Fruit fly (Drosophila melanogaster) Kc167 (cell line): ENCODE data around the gene CG1090.

Source experiments
- Myc ChIP-seq: fragments of >200 bp; optimal IDR thresholded peaks from 2 replicates; lab custom pipeline; 2017; ENCODE audit warnings: missing external identifiers
- h ChIP-seq: fragments of >200 bp; optimal IDR thresholded peaks from 3 replicates; lab custom pipeline; 2018; ENCODE audit warnings: missing external identifiers
- psq ChIP-seq: fragments of >200 bp; optimal IDR thresholded peaks from 2 replicates; lab custom pipeline; 2017; ENCODE audit warnings: missing external identifiers

DNA sequence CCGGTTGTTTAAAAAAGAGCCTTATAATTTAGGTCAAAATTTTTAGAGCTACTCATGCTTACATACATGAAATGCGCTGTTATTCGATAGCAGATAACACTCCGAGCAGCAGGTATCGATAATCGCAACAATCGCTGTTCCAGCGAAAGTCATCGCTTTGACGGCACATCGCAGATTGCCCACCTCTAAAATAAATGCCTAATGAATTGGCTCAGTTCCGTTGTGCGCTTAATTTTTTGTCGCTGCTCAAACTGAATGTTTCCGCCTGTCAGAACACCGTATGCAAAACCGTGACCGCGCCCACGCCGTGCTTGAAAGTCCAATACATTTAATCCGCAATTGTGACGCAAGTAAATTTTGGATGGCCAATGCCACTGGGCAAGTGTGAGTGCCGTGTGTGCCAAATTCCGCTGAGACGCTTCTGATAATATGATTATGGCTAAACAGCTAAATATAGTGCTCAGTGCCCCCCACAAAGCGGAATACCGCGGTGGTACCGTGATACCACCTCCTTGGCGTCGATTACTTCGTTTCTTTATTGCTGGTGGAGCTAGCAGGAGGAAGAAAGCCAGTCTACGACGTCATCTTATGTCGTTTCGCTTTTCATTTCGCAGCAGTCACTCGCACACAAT, 40.1 kb upstream of the CG1090 start, which contains the start of gene CG9795:
- no peak for TF ChIP-seq psq (lab: Kevin White, UChicago)
- no peak for TF ChIP-seq Myc (lab: Kevin White, UChicago)
- TF ChIP-seq h (lab: Kevin White, UChicago) = no peak
